Worm (Caenorhabditis elegans) whole organism, late embryonic: ENCODE measurements around the gene malt-1.
"Not testable (repeated sequence)": the region's sequence is repeated elsewhere in the genome, so short reads cannot be mapped to it uniquely, and the experiment has no call there.

ENCODE experiments used
- C08G9.2 ChIP-seq: sonication (generic microtip); optimal IDR thresholded peaks from 2 replicates; lab custom pipeline; 2016; ENCODE audit warnings: mild to moderate bottlenecking, missing genetic modification characterization, moderate library complexity, missing compliant biosample characterization
- K02D7.2 ChIP-seq: sonication (generic microtip); optimal IDR thresholded peaks from 2 replicates; lab custom pipeline; 2017; ENCODE audit warnings: mild to moderate bottlenecking, missing genetic modification characterization, missing compliant biosample characterization
- K09A11.1 ChIP-seq: sonication (generic microtip); optimal IDR thresholded peaks from 2 replicates; lab custom pipeline; 2017; ENCODE audit warnings: antibody characterized with exemption, mild to moderate bottlenecking, missing genetic modification characterization, missing compliant biosample characterization; ENCODE audit not compliant: insufficient read depth
- ama-1 ChIP-seq: fragments of 150-350 bp; optimal IDR thresholded peaks from 2 replicates; lab custom pipeline; 2014
- ceh-18 ChIP-seq: sonication (generic microtip); optimal IDR thresholded peaks from 2 replicates; lab custom pipeline; 2016; ENCODE audit warnings: missing genetic modification characterization, missing compliant biosample characterization
- ceh-19 ChIP-seq: fragments of 200-800 bp; sonication (Bioruptor generic); optimal IDR thresholded peaks from 2 replicates; lab custom pipeline; 2018; ENCODE audit warnings: mild to moderate bottlenecking, missing genetic modification characterization, missing compliant biosample characterization
- ceh-24 ChIP-seq: sonication (generic microtip); optimal IDR thresholded peaks from 2 replicates; lab custom pipeline; 2016; ENCODE audit warnings: mild to moderate bottlenecking, missing genetic modification characterization, missing compliant biosample characterization
- ceh-30 ChIP-seq: fragments of 150-350 bp; optimal IDR thresholded peaks from 2 replicates; lab custom pipeline; 2014; ENCODE audit warnings: missing biosample characterization, missing genetic modification characterization
- ceh-31 ChIP-seq: sonication (generic microtip); optimal IDR thresholded peaks from 2 replicates; lab custom pipeline; 2016; ENCODE audit warnings: missing genetic modification characterization, missing compliant biosample characterization
- ceh-45 ChIP-seq: fragments of 200-800 bp; sonication (Bioruptor generic); IDR thresholded peaks from 2 replicates; pipeline ENCODE4 v1.3.6; 2022; ENCODE audit warnings: missing genetic modification reagents, missing genetic modification characterization, missing compliant biosample characterization
- ceh-48 ChIP-seq: sonication (generic microtip); optimal IDR thresholded peaks from 2 replicates; lab custom pipeline; 2016; ENCODE audit warnings: missing genetic modification characterization, inconsistent platforms, missing compliant biosample characterization
- elt-2 ChIP-seq: sonication (generic microtip); optimal IDR thresholded peaks from 2 replicates; lab custom pipeline; 2016; ENCODE audit warnings: missing genetic modification reagents, missing genetic modification characterization, missing compliant biosample characterization
- fax-1 ChIP-seq: sonication (generic microtip); optimal IDR thresholded peaks from 2 replicates; lab custom pipeline; 2016; ENCODE audit warnings: missing genotype, missing genetic modification characterization, missing compliant biosample characterization
- fkh-6 ChIP-seq: sonication (generic microtip); optimal IDR thresholded peaks from 2 replicates; lab custom pipeline; 2016; ENCODE audit warnings: missing genetic modification characterization, missing compliant biosample characterization
- gmeb-2 ChIP-seq: sonication (generic microtip); optimal IDR thresholded peaks from 2 replicates; lab custom pipeline; 2016; ENCODE audit warnings: missing genetic modification characterization, inconsistent platforms, missing compliant biosample characterization
- hlh-15 ChIP-seq: sonication (generic microtip); optimal IDR thresholded peaks from 2 replicates; lab custom pipeline; 2016; ENCODE audit warnings: missing genetic modification characterization, missing compliant biosample characterization
- hlh-6 ChIP-seq: sonication (generic microtip); optimal IDR thresholded peaks from 2 replicates; lab custom pipeline; 2016; ENCODE audit warnings: missing genotype, missing genetic modification characterization, missing compliant biosample characterization
- lim-6 ChIP-seq: sonication (generic microtip); optimal IDR thresholded peaks from 2 replicates; lab custom pipeline; 2016; ENCODE audit warnings: missing genetic modification characterization, missing compliant biosample characterization
- lin-11 ChIP-seq: fragments of 200-800 bp; sonication (Bioruptor generic); optimal IDR thresholded peaks from 2 replicates; lab custom pipeline; 2018; ENCODE audit warnings: mild to moderate bottlenecking, missing genetic modification characterization, missing compliant biosample characterization
- madf-2 ChIP-seq: sonication (generic microtip); optimal IDR thresholded peaks from 2 replicates; lab custom pipeline; 2017; ENCODE audit warnings: missing genetic modification characterization, missing compliant biosample characterization
- nfya-1 ChIP-seq: sonication (generic microtip); optimal IDR thresholded peaks from 2 replicates; lab custom pipeline; 2017; ENCODE audit warnings: missing genetic modification characterization, mild to moderate bottlenecking, missing compliant biosample characterization, antibody characterized with exemption, moderate library complexity
- nhr-11 ChIP-seq: fragments of 150-350 bp; optimal IDR thresholded peaks from 2 replicates; lab custom pipeline; 2014; ENCODE audit warnings: missing biosample characterization, missing genetic modification characterization
- nhr-232 ChIP-seq: sonication (generic microtip); optimal IDR thresholded peaks from 2 replicates; lab custom pipeline; 2016; ENCODE audit warnings: missing genetic modification characterization, missing compliant biosample characterization
- npax-4 ChIP-seq: sonication (generic microtip); optimal IDR thresholded peaks from 2 replicates; lab custom pipeline; 2016; ENCODE audit warnings: missing genetic modification characterization, missing compliant biosample characterization
- odd-2 ChIP-seq: sonication (generic microtip); optimal IDR thresholded peaks from 2 replicates; lab custom pipeline; 2017; ENCODE audit warnings: antibody characterized with exemption, mild to moderate bottlenecking, missing genetic modification characterization, missing compliant biosample characterization
- pag-3 ChIP-seq: sonication (generic microtip); optimal IDR thresholded peaks from 2 replicates; lab custom pipeline; 2016; ENCODE audit warnings: missing compliant biosample characterization, missing genetic modification characterization, borderline replicate concordance
- pat-9 ChIP-seq: fragments of 200-800 bp; sonication (Bioruptor generic); optimal IDR thresholded peaks from 2 replicates; lab custom pipeline; 2018; ENCODE audit warnings: mild to moderate bottlenecking, missing genetic modification characterization, moderate library complexity, missing compliant biosample characterization
- pha-4 ChIP-seq: fragments of 150-350 bp; optimal IDR thresholded peaks from 2 replicates; lab custom pipeline; 2018; ENCODE audit warnings: missing biosample characterization, missing genetic modification reagents, missing genetic modification characterization
- pqm-1 ChIP-seq: sonication (generic microtip); optimal IDR thresholded peaks from 2 replicates; lab custom pipeline; 2016; ENCODE audit warnings: missing genetic modification characterization, missing compliant biosample characterization
- pros-1 ChIP-seq: fragments of 150-350 bp; optimal IDR thresholded peaks from 2 replicates; lab custom pipeline; 2014; ENCODE audit warnings: missing biosample characterization, missing genetic modification reagents, missing genetic modification characterization
- ref-2 ChIP-seq: sonication (generic microtip); optimal IDR thresholded peaks from 2 replicates; lab custom pipeline; 2016; ENCODE audit warnings: missing genetic modification characterization, missing compliant biosample characterization
- sox-2 ChIP-seq: fragments of 200-800 bp; sonication (Bioruptor generic); IDR thresholded peaks from 2 replicates; pipeline ENCODE4 v1.3.6; 2022; ENCODE audit warnings: missing genetic modification reagents, missing genetic modification characterization, missing compliant biosample characterization
- sox-4 ChIP-seq: sonication (generic microtip); optimal IDR thresholded peaks from 2 replicates; lab custom pipeline; 2017; ENCODE audit warnings: mild to moderate bottlenecking, missing genetic modification characterization, inconsistent platforms, missing compliant biosample characterization
- tbx-2 ChIP-seq: sonication (generic microtip); optimal IDR thresholded peaks from 2 replicates; lab custom pipeline; 2016; ENCODE audit warnings: missing genetic modification characterization, missing compliant biosample characterization
- ttx-3 ChIP-seq: sonication (generic microtip); optimal IDR thresholded peaks from 2 replicates; lab custom pipeline; 2016; ENCODE audit warnings: missing genetic modification reagents, missing genetic modification characterization, missing compliant biosample characterization
- unc-3 ChIP-seq, 2 experiments: fragments of 200-800 bp in 1 of 2; sonication (Bioruptor generic) in 1 of 2; sonication (generic microtip) in 1 of 2; conservative IDR thresholded peaks in 1 of 2; optimal IDR thresholded peaks in 1 of 2; 2 replicates each; pipeline versions ENCODE4 v1.3.6 to Lab custom; 2016 to 2022; ENCODE audit warnings: missing compliant biosample characterization in 2 of 2, missing genetic modification characterization in 2 of 2, missing genetic modification reagents in 1 of 2
- unc-55 ChIP-seq: sonication (generic microtip); optimal IDR thresholded peaks from 2 replicates; lab custom pipeline; 2017; ENCODE audit warnings: missing biosample characterization, missing genetic modification reagents, missing genetic modification characterization
- ztf-16 ChIP-seq: sonication (generic microtip); optimal IDR thresholded peaks from 2 replicates; lab custom pipeline; 2017; ENCODE audit warnings: missing genetic modification characterization, missing compliant biosample characterization

malt-1 gene

ce11 chrII:6909568-6910122 lies 41.5 kb downstream of the malt-1 start, which contains the start of gene asm-1:
TSS of gene asm-1 (plus strand) at chrII:6910072.
- TF ChIP-seq elt-2 (tag; lab: Kevin White, UChicago) = peak; percentile 62
- no peak for TF ChIP-seq pag-3 (tag; lab: Kevin White, UChicago)
- no peak for TF ChIP-seq hlh-6 (tag; lab: Kevin White, UChicago)

ce11 chrII:6908689-6909088 lies 42.4 kb downstream of the malt-1 start:
- TF ChIP-seq ceh-31 (tag; lab: Kevin White, UChicago) = no peak
- TF ChIP-seq lim-6 (tag; lab: Kevin White, UChicago) = no peak
- no peak for TF ChIP-seq pag-3 (tag; lab: Kevin White, UChicago)
- no peak for TF ChIP-seq lin-11 (tag; lab: Kevin White, UChicago)
- TF ChIP-seq unc-3 (GFP tag; conservative IDR thresholded peaks at IDR 0.05; lab: Robert Waterston, UW) = no peak
- no peak for TF ChIP-seq unc-3 (tag; optimal IDR thresholded peaks at IDR 0.05; lab: Kevin White, UChicago)
- TF ChIP-seq ceh-24 (tag; lab: Kevin White, UChicago) = no peak
- TF ChIP-seq nfya-1 (tag; lab: Kevin White, UChicago) = no peak
- no peak for TF ChIP-seq madf-2 (tag; lab: Kevin White, UChicago)

- not testable (repeated sequence) for TF ChIP-seq ama-1 (lab: Kevin White, UChicago); sox-4 (tag; lab: Kevin White, UChicago); gmeb-2 (tag; lab: Kevin White, UChicago)
Observed at ce11 chrII:6907657-6908056, 43.4 kb downstream of the malt-1 start, which contains the start of gene B0252.3. TSS of gene B0252.3 (minus strand) at chrII:6907757.

- TF ChIP-seq pat-9 (tag; lab: Kevin White, UChicago) = no peak
Observed at ce11 chrII:6901795-6902194, 49.3 kb downstream of the malt-1 start, which contains the start of gene psmd-9. TSS of gene psmd-9 (plus strand) at chrII:6902095.

- TF ChIP-seq nhr-232 (tag; lab: Kevin White, UChicago) (no peak), pha-4 (no peak), tbx-2 (tag; lab: Kevin White, UChicago) (no peak), fax-1 (tag; lab: Kevin White, UChicago) (no peak), pros-1 (tag; lab: Kevin White, UChicago) (no peak), ceh-30 (no peak), ceh-18 (no peak), ceh-31 (tag; lab: Kevin White, UChicago) (no peak), ref-2 (tag; lab: Kevin White, UChicago) (no peak)
Observed at ce11 chrII:6900708-6901107, 50.4 kb downstream of the malt-1 start.

ce11 chrII:6898017-6898779 lies 52.9 kb downstream of the malt-1 start, which contains the start of gene hrpl-1:
TSS of gene hrpl-1 (plus strand) at chrII:6898729.
- TF ChIP-seq pqm-1 (tag; lab: Kevin White, UChicago) = no peak
- TF ChIP-seq ceh-45 (GFP tag; lab: Robert Waterston, UW) = 0 out of 2 replicates have a peak, but pooled peaks have one; percentile 60
- no peak for TF ChIP-seq fkh-6
- TF ChIP-seq sox-4 (tag; lab: Kevin White, UChicago) = peak; percentile 45
- TF ChIP-seq nfya-1 (tag; lab: Kevin White, UChicago) = no peak
- TF ChIP-seq ceh-19 = no peak
- TF ChIP-seq K09A11.1 (tag; lab: Kevin White, UChicago) = peak; percentile 5
- TF ChIP-seq nhr-11 (tag; lab: Kevin White, UChicago) = no peak
- no peak for TF ChIP-seq unc-55
- peak; percentile 9 for TF ChIP-seq elt-2 (tag; lab: Kevin White, UChicago)
- no peak for TF ChIP-seq pha-4
- no peak for TF ChIP-seq odd-2 (tag; lab: Kevin White, UChicago)
- TF ChIP-seq sox-2 (GFP tag; lab: Robert Waterston, UW) = no peak; the same call in 1 of the 2 replicates
- peak; percentile 1 for TF ChIP-seq ttx-3 (tag; lab: Kevin White, UChicago)
- TF ChIP-seq fax-1 (tag; lab: Kevin White, UChicago) = peak; percentile 28
- peak; percentile 3 for TF ChIP-seq ztf-16 (tag; lab: Kevin White, UChicago)
- peak; percentile 30 for TF ChIP-seq nhr-232 (tag; lab: Kevin White, UChicago)
- peak; percentile 27 for TF ChIP-seq npax-4 (tag; lab: Kevin White, UChicago)
- peak; percentile 46 for TF ChIP-seq tbx-2 (tag; lab: Kevin White, UChicago)
- peak; percentile 1 for TF ChIP-seq lin-11 (tag; lab: Kevin White, UChicago)
- no peak for TF ChIP-seq ceh-48 (tag; lab: Kevin White, UChicago)
- peak; percentile 19 for TF ChIP-seq C08G9.2
- TF ChIP-seq K02D7.2 (tag; lab: Kevin White, UChicago) = no peak
- peak; percentile 22 for TF ChIP-seq hlh-15 (tag; lab: Kevin White, UChicago)
- no peak for TF ChIP-seq madf-2 (tag; lab: Kevin White, UChicago)
